Worm (Caenorhabditis elegans) whole organism, L3 larva: ENCODE results near the gene vps-53.

Experiments used
- R02D3.7 ChIP-seq: fragments of 150-350 bp; optimal IDR thresholded peaks from 2 replicates; lab custom pipeline; 2014; ENCODE audit warnings: missing biosample characterization, missing genetic modification characterization
- ZK546.5 ChIP-seq: sonication (generic microtip); optimal IDR thresholded peaks from 2 replicates; lab custom pipeline; 2017; ENCODE audit warnings: missing biosample characterization, missing genetic modification characterization
- ama-1 ChIP-seq: fragments of 150-350 bp; optimal IDR thresholded peaks from 2 replicates; lab custom pipeline; 2018
- ceh-28 ChIP-seq: fragments of 150-350 bp; optimal IDR thresholded peaks from 2 replicates; lab custom pipeline; 2014; ENCODE audit warnings: missing biosample characterization, missing genetic modification reagents, missing genetic modification characterization
- ceh-82 ChIP-seq: fragments of 150-350 bp; optimal IDR thresholded peaks from 2 replicates; lab custom pipeline; 2014; ENCODE audit warnings: missing biosample characterization, missing genetic modification characterization
- egl-27 ChIP-seq: sonication (generic microtip); optimal IDR thresholded peaks from 4 replicates; lab custom pipeline; 2017; ENCODE audit warnings: missing biosample characterization, missing genetic modification reagents, missing genetic modification characterization
- egl-5 ChIP-seq: fragments of 150-350 bp; optimal IDR thresholded peaks from 2 replicates; lab custom pipeline; 2017; ENCODE audit warnings: missing biosample characterization, missing genetic modification reagents, missing genetic modification characterization, inconsistent platforms
- elt-1 ChIP-seq: fragments of 150-350 bp; optimal IDR thresholded peaks from 2 replicates; lab custom pipeline; 2014; ENCODE audit warnings: missing biosample characterization, missing genetic modification characterization
- elt-3 ChIP-seq, 3 experiments: fragments of 150-350 bp in 1 of 3; sonication (generic microtip) in 2 of 3; optimal IDR thresholded peaks; 2 replicates in 2 of 3; 4 replicates in 1 of 3; lab custom pipeline; 2014 to 2017; ENCODE audit warnings: missing biosample characterization in 3 of 3, missing genetic modification characterization in 3 of 3
- eor-1 ChIP-seq, 2 experiments: fragments of 150-350 bp; optimal IDR thresholded peaks; 2 replicates each; lab custom pipeline; 2014 to 2018; ENCODE audit warnings: missing biosample characterization in 2 of 2, missing genetic modification characterization in 2 of 2
- fkh-10 ChIP-seq: sonication (generic microtip); optimal IDR thresholded peaks from 2 replicates; lab custom pipeline; 2017; ENCODE audit warnings: missing biosample characterization, missing genetic modification reagents, missing genetic modification characterization
- lin-15B ChIP-seq: fragments of 150-350 bp; optimal IDR thresholded peaks from 2 replicates; lab custom pipeline; 2014; ENCODE audit warnings: missing biosample characterization, missing genetic modification characterization
- lsy-12 ChIP-seq: sonication (generic microtip); optimal IDR thresholded peaks from 2 replicates; lab custom pipeline; 2016; ENCODE audit warnings: mild to moderate bottlenecking, missing genetic modification characterization, missing compliant biosample characterization
- nfya-1 ChIP-seq: sonication (generic microtip); optimal IDR thresholded peaks from 2 replicates; lab custom pipeline; 2017; ENCODE audit warnings: missing genetic modification characterization, mild to moderate bottlenecking, missing compliant biosample characterization, antibody characterized with exemption, moderate library complexity; ENCODE audit not compliant: insufficient read depth
- nhr-11 ChIP-seq: fragments of 150-350 bp; optimal IDR thresholded peaks from 2 replicates; lab custom pipeline; 2014; ENCODE audit warnings: missing biosample characterization, missing genetic modification characterization
- nhr-12 ChIP-seq: fragments of 150-350 bp; optimal IDR thresholded peaks from 2 replicates; lab custom pipeline; 2014; ENCODE audit warnings: missing biosample characterization, missing genetic modification characterization
- nhr-23 ChIP-seq: fragments of 150-350 bp; optimal IDR thresholded peaks from 2 replicates; lab custom pipeline; 2014; ENCODE audit warnings: missing biosample characterization, missing genetic modification reagents, missing genetic modification characterization
- nhr-237 ChIP-seq: fragments of 150-350 bp; optimal IDR thresholded peaks from 2 replicates; lab custom pipeline; 2014; ENCODE audit warnings: missing biosample characterization, missing genetic modification characterization
- nhr-25 ChIP-seq: sonication (generic microtip); optimal IDR thresholded peaks from 2 replicates; lab custom pipeline; 2017; ENCODE audit warnings: missing biosample characterization, missing genetic modification characterization
- nhr-28 ChIP-seq: fragments of 150-350 bp; optimal IDR thresholded peaks from 2 replicates; lab custom pipeline; 2014; ENCODE audit warnings: missing biosample characterization, missing genetic modification characterization
- nhr-67 ChIP-seq: fragments of 150-350 bp; optimal IDR thresholded peaks from 2 replicates; lab custom pipeline; 2014; ENCODE audit warnings: missing biosample characterization, missing genetic modification characterization
- nhr-76 ChIP-seq: fragments of 150-350 bp; sonication (generic microtip); optimal IDR thresholded peaks from 5 replicates; lab custom pipeline; 2014; ENCODE audit warnings: missing biosample characterization, missing genetic modification characterization
- nhr-77 ChIP-seq: fragments of 150-350 bp; optimal IDR thresholded peaks from 2 replicates; lab custom pipeline; 2014; ENCODE audit warnings: missing biosample characterization, missing genetic modification characterization
- pha-4 ChIP-seq: fragments of 150-350 bp; optimal IDR thresholded peaks from 2 replicates; lab custom pipeline; 2014; ENCODE audit warnings: missing biosample characterization, missing genetic modification reagents, missing genetic modification characterization
- pqm-1 ChIP-seq: fragments of 150-350 bp; optimal IDR thresholded peaks from 2 replicates; lab custom pipeline; 2017; ENCODE audit warnings: missing biosample characterization, missing genetic modification characterization, inconsistent platforms
- skn-1 ChIP-seq: fragments of 150-350 bp; optimal IDR thresholded peaks from 2 replicates; lab custom pipeline; 2014; ENCODE audit warnings: missing biosample characterization, missing genetic modification characterization
- snpc-4 ChIP-seq: fragments of 150-350 bp; optimal IDR thresholded peaks from 2 replicates; lab custom pipeline; 2014; ENCODE audit warnings: missing biosample characterization, missing genetic modification characterization
- tbx-2 ChIP-seq: sonication (generic microtip); optimal IDR thresholded peaks from 2 replicates; lab custom pipeline; 2016; ENCODE audit warnings: mild to moderate bottlenecking, missing genetic modification characterization, missing compliant biosample characterization
- unc-62 ChIP-seq: fragments of 150-350 bp; sonication (generic microtip); optimal IDR thresholded peaks from 4 replicates; lab custom pipeline; 2014; ENCODE audit warnings: missing biosample characterization, missing genetic modification reagents, missing genetic modification characterization
- zag-1 ChIP-seq: fragments of 150-350 bp; optimal IDR thresholded peaks from 2 replicates; lab custom pipeline; 2014; ENCODE audit warnings: missing biosample characterization, missing genetic modification characterization

Gene vps-53

ce11 chrIII:9747133-9747532 is 10.2 kb downstream of the vps-53 start, which contains the start of the genes iff-1 and cdk-1:
iff-1 (minus strand) TSS chrIII:9747193.
cdk-1 (plus strand) TSS chrIII:9747472.
- TF ChIP-seq nhr-25 (tag; lab: Kevin White, UChicago) (peak; percentile 40), ZK546.5 (tag; lab: Kevin White, UChicago) (no peak), elt-1 (tag; lab: Kevin White, UChicago) (no peak), unc-62 (GFP tag; lab: Kevin White, UChicago) (no peak), pha-4 (tag; lab: Kevin White, UChicago) (peak; percentile 69), lin-15B (tag; lab: Kevin White, UChicago) (peak; percentile 65), nhr-23 (tag; lab: Kevin White, UChicago) (peak; percentile 2), nhr-11 (no peak), nhr-67 (tag; lab: Kevin White, UChicago) (no peak), R02D3.7 (tag; lab: Kevin White, UChicago) (no peak), nfya-1 (peak; percentile 73), egl-5 (no peak)

- TF ChIP-seq elt-1 (tag; lab: Kevin White, UChicago) (no peak), zag-1 (tag; lab: Kevin White, UChicago) (no peak), fkh-10 (GFP tag; lab: Kevin White, UChicago) (no peak)
Observed at ce11 chrIII:9746665-9747064, 10.6 kb downstream of the vps-53 start.

- TF ChIP-seq ama-1 (lab: Kevin White, UChicago) (no peak), egl-5 (peak; percentile 43)
Observed at ce11 chrIII:9745333-9745897, 11.9 kb downstream of the vps-53 start.

ce11 chrIII:9744525-9744924 is 12.8 kb downstream of the vps-53 start:
- no peak for TF ChIP-seq nhr-12
- peak; percentile 31 for TF ChIP-seq nfya-1

ce11 chrIII:9743239-9743638 is 14.1 kb downstream of the vps-53 start, which contains the start of gene T05G5.1:
T05G5.1 (minus strand) TSS chrIII:9743339.
- no peak for TF ChIP-seq skn-1 (tag; lab: Kevin White, UChicago)
- no peak for TF ChIP-seq nhr-11
- no peak for TF ChIP-seq egl-5
- TF ChIP-seq unc-62 (GFP tag; lab: Kevin White, UChicago), result no peak
- no peak for TF ChIP-seq lsy-12 (tag; lab: Kevin White, UChicago)
- TF ChIP-seq pqm-1 (tag; lab: Kevin White, UChicago), result no peak
- TF ChIP-seq nhr-25 (tag; lab: Kevin White, UChicago), result no peak
- no peak for TF ChIP-seq tbx-2
- no peak for TF ChIP-seq elt-1 (tag; lab: Kevin White, UChicago)
- TF ChIP-seq elt-3 (tag; optimal IDR thresholded peaks at IDR 0.05; lab: Kevin White, UChicago), result no peak
- TF ChIP-seq ceh-82, result no peak
- TF ChIP-seq eor-1 (tag; optimal IDR thresholded peaks at IDR 0.05; lab: Kevin White, UChicago), result no peak
- no peak for TF ChIP-seq snpc-4 (tag; lab: Kevin White, UChicago)
- TF ChIP-seq ZK546.5 (tag; lab: Kevin White, UChicago), result no peak
- TF ChIP-seq ceh-28 (tag; lab: Kevin White, UChicago), result no peak
- no peak for TF ChIP-seq nhr-77
- TF ChIP-seq, all 47 proteins: peak for 0

ce11 chrIII:9741985-9742384 is 15.3 kb downstream of the vps-53 start:
- TF ChIP-seq elt-3 (tag; optimal IDR thresholded peaks at IDR 0.05; lab: Kevin White, UChicago) (no peak), nhr-23 (tag; lab: Kevin White, UChicago) (no peak), unc-62 (GFP tag; lab: Kevin White, UChicago) (no peak), ceh-28 (tag; lab: Kevin White, UChicago) (no peak), nhr-237 (tag; lab: Kevin White, UChicago) (no peak), elt-1 (tag; lab: Kevin White, UChicago) (no peak), nfya-1 (peak; percentile 4)

- TF ChIP-seq nhr-28 (no peak), nfya-1 (peak; percentile 87), nhr-76 (tag; lab: Kevin White, UChicago) (no peak), egl-27 (tag; lab: Kevin White, UChicago) (no peak)
Observed at ce11 chrIII:9740663-9741062, 16.7 kb downstream of the vps-53 start.
